Fruit fly (Drosophila melanogaster) whole organism, wandering third instar larva: ENCODE measurements around the gene His3.3B.
A peak's percentile ranks its signal among the peaks of the same experiment; 100 is the strongest.

Experiments
- Abd-B ChIP-seq: fragments of >200 bp; optimal IDR thresholded peaks from 2 replicates; lab custom pipeline; 2017; ENCODE audit warnings: missing biosample characterization, missing genetic modification characterization
- CG32264 ChIP-seq: fragments of 200-800 bp; sonication (Bioruptor generic); optimal IDR thresholded peaks from 2 replicates; lab custom pipeline; 2016; ENCODE audit warnings: missing biosample characterization, missing genetic modification characterization
- CG9705 ChIP-seq: fragments of 200-800 bp; sonication (Bioruptor generic); optimal IDR thresholded peaks from 2 replicates; lab custom pipeline; 2018; ENCODE audit warnings: missing biosample characterization, mild to moderate bottlenecking, missing genetic modification characterization
- CrebA ChIP-seq: fragments of 200-800 bp; sonication (Bioruptor generic); optimal IDR thresholded peaks from 2 replicates; lab custom pipeline; 2016; ENCODE audit warnings: missing biosample characterization, mild to moderate bottlenecking, missing genetic modification characterization, borderline replicate concordance
- Dfd ChIP-seq: fragments of >200 bp; optimal IDR thresholded peaks from 2 replicates; lab custom pipeline; 2017; ENCODE audit warnings: missing biosample characterization, missing genetic modification characterization
- Dif ChIP-seq: fragments of 200-275, 200-300 bp; sonication (Bioruptor generic); optimal IDR thresholded peaks from 2 replicates; lab custom pipeline; 2018; ENCODE audit warnings: missing biosample characterization, missing genetic modification characterization; ENCODE audit not compliant: partially characterized antibody
- GATAd ChIP-seq: sonication (Bioruptor generic); optimal IDR thresholded peaks from 2 replicates; lab custom pipeline; 2016; ENCODE audit warnings: missing biosample characterization, missing genetic modification characterization
- HLH106 ChIP-seq: fragments of 200-800 bp; optimal IDR thresholded peaks from 3 replicates; lab custom pipeline; 2019; ENCODE audit warnings: missing biosample characterization, mild to moderate bottlenecking, missing genetic modification characterization, moderate library complexity
- Hnf4 ChIP-seq: fragments of 200-800 bp; sonication (Bioruptor generic); optimal IDR thresholded peaks from 2 replicates; lab custom pipeline; 2016; ENCODE audit warnings: missing biosample characterization, mild to moderate bottlenecking, missing genetic modification characterization
- Hr78 ChIP-seq: fragments of >200 bp; optimal IDR thresholded peaks from 2 replicates; lab custom pipeline; 2017; ENCODE audit warnings: missing biosample characterization, missing genetic modification characterization
- Hr83 ChIP-seq: fragments of 200-300 bp; sonication (Bioruptor generic); optimal IDR thresholded peaks from 2 replicates; lab custom pipeline; 2016; ENCODE audit warnings: missing biosample characterization, mild to moderate bottlenecking, missing genetic modification characterization, moderate library complexity; ENCODE audit not compliant: poor library complexity, severe bottlenecking
- Jra ChIP-seq: sonication (Bioruptor generic); optimal IDR thresholded peaks from 2 replicates; lab custom pipeline; 2016; ENCODE audit warnings: missing biosample characterization, missing genetic modification characterization
- Mio ChIP-seq: sonication (Bioruptor generic); optimal IDR thresholded peaks from 2 replicates; lab custom pipeline; 2016; ENCODE audit warnings: missing biosample characterization, missing genetic modification characterization
- Myc ChIP-seq: fragments of >200 bp; optimal IDR thresholded peaks from 2 replicates; lab custom pipeline; 2017
- N ChIP-seq: fragments of >200 bp; optimal IDR thresholded peaks from 2 replicates; lab custom pipeline; 2018; ENCODE audit warnings: missing biosample characterization, missing external identifiers, missing genetic modification characterization
- OdsH ChIP-seq: fragments of 200-800 bp; sonication (Bioruptor generic); optimal IDR thresholded peaks from 2 replicates; lab custom pipeline; 2016; ENCODE audit warnings: missing biosample characterization, mild to moderate bottlenecking, missing genetic modification characterization
- Rel ChIP-seq, 2 experiments: fragments of 200-800 bp; sonication (Bioruptor generic) in 1 of 2; optimal IDR thresholded peaks; 2 replicates in 1 of 2; 3 replicates in 1 of 2; lab custom pipeline; 2016 to 2019; ENCODE audit warnings: mild to moderate bottlenecking in 2 of 2, missing biosample characterization in 2 of 2, missing genetic modification characterization in 2 of 2, moderate library complexity in 1 of 2
- Sp1 ChIP-seq: fragments of 200-800 bp; sonication (Bioruptor generic); optimal IDR thresholded peaks from 3 replicates; lab custom pipeline; 2019; ENCODE audit warnings: missing biosample characterization, mild to moderate bottlenecking, missing genetic modification characterization, moderate library complexity
- Vsx2 ChIP-seq: fragments of 200-300, 225-300 bp; sonication (Bioruptor generic); optimal IDR thresholded peaks from 2 replicates; lab custom pipeline; 2018; ENCODE audit warnings: missing biosample characterization, missing genetic modification characterization; ENCODE audit not compliant: partially characterized antibody
- brk ChIP-seq: fragments of 200-800 bp; sonication (Bioruptor generic); optimal IDR thresholded peaks from 2 replicates; lab custom pipeline; 2016; ENCODE audit warnings: missing biosample characterization, mild to moderate bottlenecking, missing genetic modification characterization
- dl ChIP-seq, 2 experiments: fragments of 175-275, 200-275 bp in 1 of 2; fragments of 200-275 bp in 1 of 2; sonication (Bioruptor generic); optimal IDR thresholded peaks; lab custom pipeline; 2018; ENCODE audit warnings: mild to moderate bottlenecking in 2 of 2, missing biosample characterization in 2 of 2, missing genetic modification characterization in 2 of 2, moderate library complexity in 2 of 2; ENCODE audit not compliant: partially characterized antibody in 2 of 2, insufficient read depth in 1 of 2
- dmrt93B ChIP-seq: fragments of 200-800 bp; sonication (Bioruptor generic); optimal IDR thresholded peaks from 2 replicates; lab custom pipeline; 2018; ENCODE audit warnings: missing biosample characterization, mild to moderate bottlenecking, missing genetic modification characterization
- dsf ChIP-seq: sonication (Bioruptor generic); optimal IDR thresholded peaks from 2 replicates; lab custom pipeline; 2016; ENCODE audit warnings: missing biosample characterization, missing genetic modification characterization, borderline replicate concordance
- ey ChIP-seq: fragments of 200-800 bp; sonication (Bioruptor generic); optimal IDR thresholded peaks from 2 replicates; lab custom pipeline; 2016; ENCODE audit warnings: missing biosample characterization, missing genetic modification characterization
- foxo ChIP-seq, 2 experiments: fragments of 200-800 bp; sonication (Bioruptor generic); optimal IDR thresholded peaks; 2 replicates in 1 of 2; 3 replicates in 1 of 2; lab custom pipeline; 2016 to 2017; ENCODE audit warnings: missing biosample characterization in 2 of 2, missing genetic modification characterization in 2 of 2
- fru ChIP-seq: fragments of 200-800 bp; sonication (Bioruptor generic); optimal IDR thresholded peaks from 3 replicates; lab custom pipeline; 2016; ENCODE audit warnings: missing biosample characterization, mild to moderate bottlenecking, missing genetic modification characterization
- h ChIP-seq: fragments of 200-800 bp; sonication (Bioruptor generic); optimal IDR thresholded peaks from 3 replicates; lab custom pipeline; 2016; ENCODE audit warnings: missing biosample characterization, mild to moderate bottlenecking, missing genetic modification characterization
- jim ChIP-seq: fragments of 175-275, 200-325 bp; sonication (Bioruptor generic); optimal IDR thresholded peaks from 2 replicates; lab custom pipeline; 2016; ENCODE audit warnings: missing biosample characterization, mild to moderate bottlenecking, missing genetic modification characterization
- lola ChIP-seq: fragments of >200 bp; optimal IDR thresholded peaks from 2 replicates; lab custom pipeline; 2017; ENCODE audit warnings: missing biosample characterization, missing genetic modification characterization
- pan ChIP-seq: fragments of >200 bp; optimal IDR thresholded peaks from 2 replicates; lab custom pipeline; 2017
- psq ChIP-seq: fragments of 200-800 bp; sonication (Bioruptor generic); optimal IDR thresholded peaks from 3 replicates; lab custom pipeline; 2017; ENCODE audit warnings: missing biosample characterization, mild to moderate bottlenecking, missing genetic modification characterization, moderate library complexity
- rgr ChIP-seq: fragments of 200-800 bp; sonication (Bioruptor generic); optimal IDR thresholded peaks from 3 replicates; lab custom pipeline; 2016; ENCODE audit warnings: missing biosample characterization, mild to moderate bottlenecking, missing genetic modification characterization
- sv ChIP-seq: fragments of 200-800 bp; sonication (Bioruptor generic); optimal IDR thresholded peaks from 3 replicates; lab custom pipeline; 2016; ENCODE audit warnings: missing biosample characterization, missing genetic modification characterization
- usp ChIP-seq: fragments of >200 bp; optimal IDR thresholded peaks from 2 replicates; lab custom pipeline; 2017; ENCODE audit warnings: missing biosample characterization, missing genetic modification characterization
- woc ChIP-seq: sonication (Bioruptor generic); optimal IDR thresholded peaks from 2 replicates; lab custom pipeline; 2016; ENCODE audit warnings: missing biosample characterization, mild to moderate bottlenecking, missing genetic modification characterization

Gene His3.3B

dm6 chrX:9148989-9149522 lies 7.4 kb downstream of the His3.3B start, which contains the start of the genes fh and Bap111:
fh (minus strand) TSS chrX:9149071.
Bap111 (plus strand) TSS chrX:9149309.
- TF ChIP-seq Mio (GFP tag; lab: Kevin White, UChicago) (no peak), jim (no peak), h (GFP tag; lab: Kevin White, UChicago) (peak; percentile 6), sv (no peak), Dif (no peak), Dfd (GFP tag; lab: Kevin White, UChicago) (peak; percentile 48), CG9705 (GFP tag; lab: Kevin White, UChicago) (no peak), Myc (lab: Kevin White, UChicago) (peak; percentile 13)

dm6 chrX:9142224-9142802 lies 14.2 kb downstream of the His3.3B start, which contains the start of gene CG7065:
CG7065 (plus strand) TSS chrX:9142493.
- TF ChIP-seq Dif (no peak), Jra (GFP tag; lab: Kevin White, UChicago) (no peak), brk (GFP tag; lab: Kevin White, UChicago) (no peak), woc (peak; percentile 12), CG9705 (GFP tag; lab: Kevin White, UChicago) (no peak), Hnf4 (GFP tag; lab: Kevin White, UChicago) (no peak), OdsH (no peak), Rel (GFP tag; optimal IDR thresholded peaks at IDR 0.05; lab: Kevin White, UChicago) (no peak), Rel (tag; optimal IDR thresholded peaks at IDR 0.05; lab: Kevin White, UChicago) (no peak)
- TF ChIP-seq, all 38 proteins: peak for 1

- TF ChIP-seq h (GFP tag; lab: Kevin White, UChicago) (peak; percentile 57), dl (GFP tag; optimal IDR thresholded peaks at IDR 0.05; lab: Kevin White, UChicago; ENCODE audit: insufficient read depth in 1 of 2, partially characterized antibody in 2 of 2) (no peak), dmrt93B (no peak), Sp1 (GFP tag; lab: Kevin White, UChicago) (peak; percentile 68), GATAd (GFP tag; lab: Kevin White, UChicago) (no peak), N (GFP tag; lab: Kevin White, UChicago) (no peak), Abd-B (GFP tag; lab: Kevin White, UChicago) (no peak), Dfd (GFP tag; lab: Kevin White, UChicago) (no peak), CG9705 (GFP tag; lab: Kevin White, UChicago) (peak; percentile 31), sv (peak; percentile 23), lola (GFP tag; lab: Kevin White, UChicago) (no peak), Hnf4 (GFP tag; lab: Kevin White, UChicago) (no peak), rgr (peak; percentile 57), Vsx2 (no peak), Dif (no peak), Rel (GFP tag; optimal IDR thresholded peaks at IDR 0.05; lab: Kevin White, UChicago) (no peak), Rel (tag; optimal IDR thresholded peaks at IDR 0.05; lab: Kevin White, UChicago) (peak; percentile 3), CG32264 (peak; percentile 1), fru (GFP tag; lab: Kevin White, UChicago) (peak; percentile 70), dsf (GFP tag; lab: Kevin White, UChicago) (no peak), Myc (lab: Kevin White, UChicago) (no peak), Jra (GFP tag; lab: Kevin White, UChicago) (no peak), ey (GFP tag; lab: Kevin White, UChicago) (peak; percentile 59), Hr83 (GFP tag; lab: Kevin White, UChicago) (no peak), OdsH (peak; percentile 33), psq (GFP tag; lab: Kevin White, UChicago) (peak; percentile 17), foxo (GFP tag; optimal IDR thresholded peaks at IDR 0.05; lab: Kevin White, UChicago) (peak in 1 of 2 experiments; percentile 69), HLH106 (peak; percentile 67)
Observed at dm6 chrX:9141219-9141618, 15.2 kb downstream of the His3.3B start.

dm6 chrX:9139138-9139537 lies 17.3 kb downstream of the His3.3B start:
- TF ChIP-seq Rel (GFP tag; optimal IDR thresholded peaks at IDR 0.05; lab: Kevin White, UChicago) = no peak
- no peak for TF ChIP-seq Rel (tag; optimal IDR thresholded peaks at IDR 0.05; lab: Kevin White, UChicago)
- no peak for TF ChIP-seq CrebA
- TF ChIP-seq rgr = no peak
- no peak for TF ChIP-seq HLH106
- TF ChIP-seq Abd-B (GFP tag; lab: Kevin White, UChicago) = no peak
- TF ChIP-seq CG9705 (GFP tag; lab: Kevin White, UChicago) = no peak
- no peak for TF ChIP-seq h (GFP tag; lab: Kevin White, UChicago)
- TF ChIP-seq N (GFP tag; lab: Kevin White, UChicago) = no peak
- TF ChIP-seq Dif = no peak
- no peak for TF ChIP-seq Sp1 (GFP tag; lab: Kevin White, UChicago)
- no peak for TF ChIP-seq dmrt93B
- no peak for TF ChIP-seq Mio (GFP tag; lab: Kevin White, UChicago)
- TF ChIP-seq Hr78 (GFP tag; lab: Kevin White, UChicago) = no peak
- TF ChIP-seq Myc (lab: Kevin White, UChicago) = no peak
- TF ChIP-seq Hr83 (GFP tag; lab: Kevin White, UChicago) = no peak
- no peak for TF ChIP-seq brk (GFP tag; lab: Kevin White, UChicago)
- TF ChIP-seq pan (lab: Kevin White, UChicago) = no peak
- TF ChIP-seq usp = no peak
- TF ChIP-seq GATAd (GFP tag; lab: Kevin White, UChicago) = no peak
- no peak for TF ChIP-seq psq (GFP tag; lab: Kevin White, UChicago)
